Worm (Caenorhabditis elegans) whole organism, late embryonic: ENCODE data around the gene W03C9.5.

Source experiments
- F13H6.1 ChIP-seq: sonication (generic microtip); optimal IDR thresholded peaks from 2 replicates; lab custom pipeline; 2016; ENCODE audit warnings: missing genetic modification characterization, missing compliant biosample characterization
- ama-1 ChIP-seq: fragments of 150-350 bp; optimal IDR thresholded peaks from 2 replicates; lab custom pipeline; 2014
- ceh-31 ChIP-seq: sonication (generic microtip); optimal IDR thresholded peaks from 2 replicates; lab custom pipeline; 2016; ENCODE audit warnings: missing genetic modification characterization, missing compliant biosample characterization
- ceh-34 ChIP-seq: sonication (generic microtip); optimal IDR thresholded peaks from 2 replicates; lab custom pipeline; 2016; ENCODE audit warnings: mild to moderate bottlenecking, missing genetic modification characterization, missing compliant biosample characterization
- ceh-9 ChIP-seq: sonication (generic microtip); optimal IDR thresholded peaks from 2 replicates; lab custom pipeline; 2016; ENCODE audit warnings: mild to moderate bottlenecking, missing genetic modification characterization, inconsistent platforms, missing compliant biosample characterization
- gmeb-2 ChIP-seq: sonication (generic microtip); optimal IDR thresholded peaks from 2 replicates; lab custom pipeline; 2016; ENCODE audit warnings: missing genetic modification characterization, inconsistent platforms, missing compliant biosample characterization
- hlh-30 ChIP-seq: sonication (generic microtip); optimal IDR thresholded peaks from 2 replicates; lab custom pipeline; 2017; ENCODE audit warnings: antibody characterized with exemption, missing genetic modification characterization, missing compliant biosample characterization; ENCODE audit not compliant: insufficient read depth
- hlh-6 ChIP-seq: sonication (generic microtip); optimal IDR thresholded peaks from 2 replicates; lab custom pipeline; 2016; ENCODE audit warnings: missing genotype, missing genetic modification characterization, missing compliant biosample characterization
- nfya-1 ChIP-seq: sonication (generic microtip); optimal IDR thresholded peaks from 2 replicates; lab custom pipeline; 2017; ENCODE audit warnings: missing genetic modification characterization, mild to moderate bottlenecking, missing compliant biosample characterization, antibody characterized with exemption, moderate library complexity
- pha-4 ChIP-seq: fragments of 150-350 bp; optimal IDR thresholded peaks from 2 replicates; lab custom pipeline; 2018; ENCODE audit warnings: missing biosample characterization, missing genetic modification reagents, missing genetic modification characterization
- pqm-1 ChIP-seq: sonication (generic microtip); optimal IDR thresholded peaks from 2 replicates; lab custom pipeline; 2016; ENCODE audit warnings: missing genetic modification characterization, missing compliant biosample characterization
- tbx-7 ChIP-seq: sonication (generic microtip); optimal IDR thresholded peaks from 2 replicates; lab custom pipeline; 2016; ENCODE audit warnings: missing genotype, missing genetic modification characterization, missing compliant biosample characterization
- unc-86 ChIP-seq: sonication (generic microtip); optimal IDR thresholded peaks from 2 replicates; lab custom pipeline; 2016; ENCODE audit warnings: missing genetic modification characterization, missing compliant biosample characterization
- zip-5 ChIP-seq: sonication (generic microtip); optimal IDR thresholded peaks from 2 replicates; lab custom pipeline; 2016; ENCODE audit warnings: missing genetic modification characterization, missing compliant biosample characterization

DNA sequence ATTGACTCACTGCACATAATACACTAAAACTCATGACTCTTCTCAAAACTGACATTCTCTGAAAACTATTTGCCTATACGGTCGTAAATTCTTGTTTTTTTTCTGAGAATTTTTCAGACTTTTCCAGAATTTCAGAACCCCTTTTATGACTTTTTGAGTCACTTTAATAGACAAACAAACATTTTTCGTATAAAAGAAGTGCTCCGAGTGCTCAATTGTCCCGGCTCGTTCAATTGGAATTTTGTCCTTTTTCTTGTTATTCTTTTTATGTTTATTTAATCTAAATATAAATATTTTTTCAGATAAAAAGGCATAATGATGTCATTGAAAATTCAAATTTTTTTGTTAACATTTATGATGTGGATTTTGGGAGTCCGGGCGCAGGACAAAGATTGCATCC is 31.6 kb upstream of the W03C9.5 start, which contains the start of gene Y17G7B.23:
- TF ChIP-seq gmeb-2 (tag; lab: Kevin White, UChicago) (no peak), pqm-1 (tag; lab: Kevin White, UChicago) (no peak), unc-86 (tag; lab: Kevin White, UChicago) (no peak), pha-4 (tag; lab: Kevin White, UChicago) (no peak), nfya-1 (tag; lab: Kevin White, UChicago) (no peak), zip-5 (tag; lab: Kevin White, UChicago) (no peak), F13H6.1 (no peak), ceh-9 (no peak), ceh-31 (tag; lab: Kevin White, UChicago) (no peak), hlh-6 (no peak), ceh-34 (no peak), hlh-30 (tag; lab: Kevin White, UChicago) (no peak), tbx-7 (tag; lab: Kevin White, UChicago) (no peak), ama-1 (lab: Kevin White, UChicago) (no peak)
